Worm (Caenorhabditis elegans) whole organism, L2 larva: ENCODE data around the gene Y39B6A.13.

Experiments used
- C34F6.9 ChIP-seq: fragments of 150-350 bp; optimal IDR thresholded peaks from 2 replicates; lab custom pipeline; 2014; ENCODE audit warnings: missing biosample characterization, missing genetic modification characterization
- F13H6.1 ChIP-seq: sonication (generic microtip); optimal IDR thresholded peaks from 2 replicates; lab custom pipeline; 2016; ENCODE audit warnings: missing genetic modification characterization, missing compliant biosample characterization
- ZK546.5 ChIP-seq: sonication (generic microtip); optimal IDR thresholded peaks from 2 replicates; lab custom pipeline; 2017; ENCODE audit warnings: missing biosample characterization, missing genetic modification characterization
- alr-1 ChIP-seq: fragments of 150-350 bp; optimal IDR thresholded peaks from 2 replicates; lab custom pipeline; 2014; ENCODE audit warnings: missing biosample characterization, missing genetic modification characterization
- aly-2 ChIP-seq: fragments of 150-350 bp; optimal IDR thresholded peaks from 2 replicates; lab custom pipeline; 2014; ENCODE audit warnings: missing biosample characterization, missing genetic modification characterization
- ama-1 ChIP-seq: fragments of 150-350 bp; optimal IDR thresholded peaks from 2 replicates; lab custom pipeline; 2018; ENCODE audit warnings: inconsistent platforms
- ceh-16 ChIP-seq: fragments of 150-350 bp; optimal IDR thresholded peaks from 2 replicates; lab custom pipeline; 2014; ENCODE audit warnings: missing biosample characterization, missing genetic modification characterization
- crh-2 ChIP-seq: sonication (generic microtip); optimal IDR thresholded peaks from 2 replicates; lab custom pipeline; 2017; ENCODE audit warnings: missing biosample characterization, missing genetic modification characterization
- egl-27 ChIP-seq: sonication (generic microtip); optimal IDR thresholded peaks from 3 replicates; lab custom pipeline; 2017; ENCODE audit warnings: missing biosample characterization, missing genetic modification reagents, missing genetic modification characterization
- elt-1 ChIP-seq: fragments of 150-350 bp; optimal IDR thresholded peaks from 2 replicates; lab custom pipeline; 2014; ENCODE audit warnings: missing biosample characterization, missing genetic modification characterization
- elt-3 ChIP-seq: sonication (generic microtip); optimal IDR thresholded peaks from 2 replicates; lab custom pipeline; 2017; ENCODE audit warnings: missing biosample characterization, missing genetic modification characterization
- gmeb-1 ChIP-seq: fragments of 150-350 bp; optimal IDR thresholded peaks from 2 replicates; lab custom pipeline; 2014; ENCODE audit warnings: missing biosample characterization, missing genetic modification characterization
- lin-11 ChIP-seq: fragments of 150-350 bp; sonication (generic microtip); optimal IDR thresholded peaks from 2 replicates; lab custom pipeline; 2014; ENCODE audit warnings: missing biosample characterization, missing genetic modification characterization, inconsistent platforms, mixed read lengths
- lin-13 ChIP-seq: fragments of 150-350 bp; optimal IDR thresholded peaks from 2 replicates; lab custom pipeline; 2014; ENCODE audit warnings: missing biosample characterization, missing genetic modification reagents, missing genetic modification characterization
- lin-39 ChIP-seq: fragments of 150-350 bp; optimal IDR thresholded peaks from 2 replicates; lab custom pipeline; 2014; ENCODE audit warnings: missing biosample characterization, missing genetic modification reagents, missing genetic modification characterization
- lsy-2 ChIP-seq, 2 experiments: fragments of 150-350 bp in 1 of 2; sonication (generic microtip) in 1 of 2; optimal IDR thresholded peaks; 2 replicates each; lab custom pipeline; 2014 to 2017; ENCODE audit warnings: missing biosample characterization in 2 of 2, missing genetic modification characterization in 2 of 2
- mab-5 ChIP-seq: fragments of 150-350 bp; optimal IDR thresholded peaks from 2 replicates; lab custom pipeline; 2014; ENCODE audit warnings: missing biosample characterization, missing genetic modification characterization
- mbf-1 ChIP-seq: sonication (generic microtip); optimal IDR thresholded peaks from 2 replicates; lab custom pipeline; 2017; ENCODE audit warnings: missing biosample characterization, missing genetic modification characterization
- mdl-1 ChIP-seq, 2 experiments: fragments of 150-350 bp in 1 of 2; sonication (generic microtip) in 1 of 2; optimal IDR thresholded peaks; 2 replicates each; lab custom pipeline; 2017; ENCODE audit warnings: missing biosample characterization in 2 of 2, missing genetic modification characterization in 2 of 2
- nhr-10 ChIP-seq: sonication (generic microtip); optimal IDR thresholded peaks from 2 replicates; lab custom pipeline; 2017; ENCODE audit warnings: missing biosample characterization, missing genetic modification characterization
- nhr-12 ChIP-seq: fragments of 150-350 bp; optimal IDR thresholded peaks from 2 replicates; lab custom pipeline; 2014; ENCODE audit warnings: missing biosample characterization, missing genetic modification characterization
- nhr-129 ChIP-seq: fragments of 150-350 bp; optimal IDR thresholded peaks from 2 replicates; lab custom pipeline; 2014; ENCODE audit warnings: missing biosample characterization, missing genetic modification characterization
- nhr-21 ChIP-seq: fragments of 150-350 bp; optimal IDR thresholded peaks from 2 replicates; lab custom pipeline; 2014; ENCODE audit warnings: missing biosample characterization, missing genetic modification characterization
- nhr-23 ChIP-seq: fragments of 150-350 bp; optimal IDR thresholded peaks from 2 replicates; lab custom pipeline; 2014; ENCODE audit warnings: missing biosample characterization, missing genetic modification reagents, missing genetic modification characterization
- nhr-237 ChIP-seq: fragments of 150-350 bp; optimal IDR thresholded peaks from 2 replicates; lab custom pipeline; 2014; ENCODE audit warnings: missing biosample characterization, missing genetic modification characterization
- nhr-25 ChIP-seq: fragments of 150-350 bp; sonication (generic microtip); optimal IDR thresholded peaks from 3 replicates; lab custom pipeline; 2014; ENCODE audit warnings: missing biosample characterization, missing genetic modification characterization
- nhr-6 ChIP-seq: fragments of 150-350 bp; optimal IDR thresholded peaks from 2 replicates; lab custom pipeline; 2014; ENCODE audit warnings: missing biosample characterization, missing genetic modification characterization
- peb-1 ChIP-seq: fragments of 150-350 bp; optimal IDR thresholded peaks from 2 replicates; lab custom pipeline; 2014; ENCODE audit warnings: missing biosample characterization, missing genetic modification characterization
- sem-4 ChIP-seq: fragments of 150-350 bp; optimal IDR thresholded peaks from 2 replicates; lab custom pipeline; 2014; ENCODE audit warnings: missing biosample characterization, missing genetic modification reagents, missing genetic modification characterization
- sma-3 ChIP-seq: sonication (generic microtip); optimal IDR thresholded peaks from 2 replicates; lab custom pipeline; 2016; ENCODE audit warnings: missing genetic modification reagents, missing genetic modification characterization, missing compliant biosample characterization
- sma-9 ChIP-seq, 2 experiments: fragments of 150-350 bp in 1 of 2; sonication (generic microtip) in 1 of 2; optimal IDR thresholded peaks; 2 replicates each; lab custom pipeline; 2014 to 2016; ENCODE audit warnings: missing genetic modification characterization in 2 of 2, mild to moderate bottlenecking in 1 of 2, missing biosample characterization in 1 of 2, missing compliant biosample characterization in 1 of 2, missing genetic modification reagents in 1 of 2, moderate library complexity in 1 of 2
- snpc-4 ChIP-seq: fragments of 150-350 bp; optimal IDR thresholded peaks from 2 replicates; lab custom pipeline; 2014; ENCODE audit warnings: missing biosample characterization, missing genetic modification characterization
- unc-55 ChIP-seq: fragments of 150-350 bp; sonication (generic microtip); optimal IDR thresholded peaks from 3 replicates; lab custom pipeline; 2014; ENCODE audit warnings: missing biosample characterization, missing genetic modification reagents, missing genetic modification characterization
- zag-1 ChIP-seq: fragments of 150-350 bp; optimal IDR thresholded peaks from 2 replicates; lab custom pipeline; 2014; ENCODE audit warnings: missing biosample characterization, missing genetic modification characterization
- ztf-1 ChIP-seq: fragments of 200-800 bp; sonication (Bioruptor generic); conservative IDR thresholded peaks from 2 replicates; pipeline ENCODE4 v1.3.6; 2022; ENCODE audit warnings: missing genetic modification characterization, missing compliant biosample characterization
- ztf-11 ChIP-seq: sonication (generic microtip); optimal IDR thresholded peaks from 2 replicates; lab custom pipeline; 2017; ENCODE audit warnings: missing biosample characterization, missing genetic modification characterization
- ztf-4 ChIP-seq: fragments of 150-350 bp; optimal IDR thresholded peaks from 2 replicates; lab custom pipeline; 2014; ENCODE audit warnings: missing biosample characterization, missing genetic modification characterization

Y39B6A.13 gene

ce11 chrV:19148350-19148749 lies 29.1 kb upstream of the Y39B6A.13 start:
- TF ChIP-seq ama-1 (lab: Kevin White, UChicago) (no peak), ztf-11 (tag; lab: Kevin White, UChicago) (no peak), nhr-6 (no peak), nhr-23 (tag; lab: Kevin White, UChicago) (no peak), elt-3 (tag; lab: Kevin White, UChicago) (no peak), lin-13 (GFP tag; lab: Kevin White, UChicago) (no peak), ztf-1 (GFP tag; lab: Robert Waterston, UW) (no peak), mdl-1 (tag; optimal IDR thresholded peaks at IDR 0.05; lab: Kevin White, UChicago) (no peak), nhr-237 (tag; lab: Kevin White, UChicago) (no peak), alr-1 (tag; lab: Kevin White, UChicago) (no peak), aly-2 (no peak), mab-5 (no peak), ZK546.5 (no peak), gmeb-1 (tag; lab: Kevin White, UChicago) (no peak)

- TF ChIP-seq ztf-4 (tag; lab: Kevin White, UChicago) (no peak), nhr-10 (tag; lab: Kevin White, UChicago) (no peak), ceh-16 (tag; lab: Kevin White, UChicago) (no peak), ztf-1 (GFP tag; lab: Robert Waterston, UW) (no peak), mbf-1 (no peak), gmeb-1 (tag; lab: Kevin White, UChicago) (no peak), snpc-4 (no peak), nhr-25 (tag; lab: Kevin White, UChicago) (no peak), lin-13 (GFP tag; lab: Kevin White, UChicago) (no peak), lin-11 (no peak), F13H6.1 (tag; lab: Kevin White, UChicago) (no peak), alr-1 (tag; lab: Kevin White, UChicago) (no peak), unc-55 (no peak), ZK546.5 (no peak), mdl-1 (tag; optimal IDR thresholded peaks at IDR 0.05; lab: Kevin White, UChicago) (no peak)
These were observed 23.4 kb upstream of the Y39B6A.13 start for ce11 chrV:19142595-19142994.

- no peak for TF ChIP-seq nhr-21
- TF ChIP-seq, all 48 proteins: peak for 0
These were observed 21.3 kb upstream of the Y39B6A.13 start, which contains the start of gene cpg-23 for ce11 chrV:19140495-19140894. Gene cpg-23, plus strand, starts transcription at chrV:19140795.

- no peak for TF ChIP-seq C34F6.9
- TF ChIP-seq nhr-25 (tag; lab: Kevin White, UChicago) = no peak
- TF ChIP-seq ztf-11 (tag; lab: Kevin White, UChicago) = no peak
- TF ChIP-seq unc-55 = no peak
- no peak for TF ChIP-seq zag-1 (tag; lab: Kevin White, UChicago)
- TF ChIP-seq sem-4 (tag; lab: Kevin White, UChicago) = no peak
- TF ChIP-seq lin-39 (tag; lab: Kevin White, UChicago) = no peak
- TF ChIP-seq ztf-4 (tag; lab: Kevin White, UChicago) = no peak
- TF ChIP-seq aly-2 = no peak
- TF ChIP-seq peb-1 (tag; lab: Kevin White, UChicago) = no peak
- TF ChIP-seq crh-2 = no peak
- no peak for TF ChIP-seq sma-9 (GFP tag; optimal IDR thresholded peaks at IDR 0.05; lab: Kevin White, UChicago)
- no peak for TF ChIP-seq sma-9 (tag; optimal IDR thresholded peaks at IDR 0.05; lab: Kevin White, UChicago)
- no peak for TF ChIP-seq egl-27
- no peak for TF ChIP-seq nhr-237 (tag; lab: Kevin White, UChicago)
- TF ChIP-seq sma-3 (GFP tag; lab: Kevin White, UChicago) = no peak
- TF ChIP-seq nhr-129 = no peak
- TF ChIP-seq lin-11 = no peak
- no peak for TF ChIP-seq alr-1 (tag; lab: Kevin White, UChicago)
These were observed 17.0 kb upstream of the Y39B6A.13 start, which contains the start of gene Y39B6A.9 for ce11 chrV:19136206-19136605. Gene Y39B6A.9, plus strand, starts transcription at chrV:19136506.

ce11 chrV:19133507-19133906 lies 14.3 kb upstream of the Y39B6A.13 start, which contains the start of gene Y39B6A.10:
Gene Y39B6A.10, minus strand, starts transcription at chrV:19133607.
- no peak for TF ChIP-seq lin-39 (tag; lab: Kevin White, UChicago)
- no peak for TF ChIP-seq sma-3 (GFP tag; lab: Kevin White, UChicago)
- TF ChIP-seq ZK546.5 = no peak
- TF ChIP-seq unc-55 = no peak
- no peak for TF ChIP-seq mdl-1 (tag; optimal IDR thresholded peaks at IDR 0.05; lab: Kevin White, UChicago)
- no peak for TF ChIP-seq elt-3 (tag; lab: Kevin White, UChicago)
- no peak for TF ChIP-seq egl-27
- TF ChIP-seq ama-1 (lab: Kevin White, UChicago) = no peak
- no peak for TF ChIP-seq ztf-1 (GFP tag; lab: Robert Waterston, UW)
- TF ChIP-seq elt-1 (tag; lab: Kevin White, UChicago) = no peak
- no peak for TF ChIP-seq lsy-2 (tag; optimal IDR thresholded peaks at IDR 0.05; lab: Kevin White, UChicago)
- no peak for TF ChIP-seq peb-1 (tag; lab: Kevin White, UChicago)
- TF ChIP-seq nhr-12 (tag; lab: Kevin White, UChicago) = no peak
